Worm (Caenorhabditis elegans) whole organism, midembryonic: ENCODE data around the gene C17H12.5.

Experiments
- med-1 ChIP-seq: sonication (generic microtip); optimal IDR thresholded peaks from 2 replicates; lab custom pipeline; 2017; ENCODE audit warnings: missing genetic modification characterization, mild to moderate bottlenecking, missing compliant biosample characterization, antibody characterized with exemption, missing genetic modification reagents; ENCODE audit not compliant: insufficient read depth
- ref-1 ChIP-seq: fragments of 200-800 bp; sonication (Bioruptor generic); conservative IDR thresholded peaks from 2 replicates; pipeline ENCODE4 v1.3.6; 2022; ENCODE audit warnings: missing genetic modification reagents, missing genetic modification characterization, missing compliant biosample characterization
- tab-1 ChIP-seq: fragments of 200-800 bp; sonication (Bioruptor generic); IDR thresholded peaks from 2 replicates; pipeline ENCODE4 v1.3.6; 2022; ENCODE audit warnings: missing genetic modification characterization, missing compliant biosample characterization
- ztf-29 ChIP-seq: fragments of 200-800 bp; sonication (Bioruptor generic); IDR thresholded peaks from 2 replicates; pipeline ENCODE4 v1.3.6; 2022; ENCODE audit warnings: missing genetic modification reagents, missing genetic modification characterization, missing compliant biosample characterization

DNA sequence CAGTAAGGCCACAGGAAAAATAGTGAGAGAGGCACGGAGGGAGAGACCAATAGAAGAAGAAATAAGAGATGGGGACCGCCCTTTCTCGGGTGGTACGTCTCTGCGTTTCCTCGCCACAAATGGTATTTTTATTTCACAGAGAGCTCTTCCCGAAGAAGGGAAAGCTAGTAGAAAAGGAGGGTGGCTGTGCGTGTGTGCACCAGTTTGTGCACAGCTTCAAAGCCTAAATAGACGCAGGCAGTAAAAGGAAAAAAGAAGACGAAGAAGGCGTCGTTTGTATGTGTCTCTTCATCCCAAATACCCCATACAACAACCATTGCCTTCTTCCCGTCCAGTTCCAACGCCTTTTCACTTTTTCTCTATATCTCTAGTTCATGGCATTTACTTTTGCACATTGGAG is 7.7 kb downstream of the C17H12.5 start:
- no peak for TF ChIP-seq ztf-29 (GFP tag; lab: Robert Waterston, UW)
- TF ChIP-seq tab-1: no peak
- no peak for TF ChIP-seq ref-1 (GFP tag; lab: Robert Waterston, UW)
- TF ChIP-seq med-1 (GFP tag; lab: Kevin White, UChicago): no peak
